Worm (Caenorhabditis elegans) whole organism, mixed stage, embryonic: Measurements from ENCODE around the gene H02F09.3.

Experiments used
- M03D4.4 ChIP-seq: sonication (generic microtip); optimal IDR thresholded peaks from 2 replicates; lab custom pipeline; 2017; ENCODE audit warnings: mild to moderate bottlenecking, missing genetic modification characterization, missing compliant biosample characterization
- bed-3 ChIP-seq: fragments of 200-800 bp; sonication (Bioruptor generic); optimal IDR thresholded peaks from 3 replicates; lab custom pipeline; 2018; ENCODE audit warnings: mild to moderate bottlenecking, missing genetic modification characterization, moderate library complexity, missing compliant biosample characterization
- ceh-39 ChIP-seq: fragments of 150-350 bp; optimal IDR thresholded peaks from 2 replicates; lab custom pipeline; 2014; ENCODE audit warnings: missing biosample characterization, missing genetic modification characterization
- ceh-83 ChIP-seq: fragments of 200-800 bp; sonication (Bioruptor generic); optimal IDR thresholded peaks from 2 replicates; lab custom pipeline; 2018; ENCODE audit warnings: mild to moderate bottlenecking, missing genetic modification characterization, missing compliant biosample characterization
- ces-1 ChIP-seq: fragments of 150-350 bp; optimal IDR thresholded peaks from 2 replicates; lab custom pipeline; 2014; ENCODE audit warnings: missing biosample characterization, missing genetic modification reagents, missing genetic modification characterization
- cnd-1 ChIP-seq: fragments of 200-800 bp; sonication (Bioruptor generic); optimal IDR thresholded peaks from 2 replicates; lab custom pipeline; 2018; ENCODE audit warnings: mild to moderate bottlenecking, missing genetic modification characterization, missing compliant biosample characterization
- drap-1 ChIP-seq: fragments of 200-800 bp; sonication (Bioruptor generic); optimal IDR thresholded peaks from 3 replicates; lab custom pipeline; 2018; ENCODE audit warnings: mild to moderate bottlenecking, missing genetic modification characterization, missing compliant biosample characterization
- elt-1 ChIP-seq: sonication (generic microtip); optimal IDR thresholded peaks from 2 replicates; lab custom pipeline; 2017; ENCODE audit warnings: missing genetic modification characterization, mild to moderate bottlenecking, missing compliant biosample characterization, antibody characterized with exemption, moderate library complexity, borderline replicate concordance; ENCODE audit not compliant: insufficient read depth
- elt-3 ChIP-seq: fragments of 150-350 bp; optimal IDR thresholded peaks from 2 replicates; lab custom pipeline; 2014; ENCODE audit warnings: missing biosample characterization, missing genetic modification characterization
- flh-1 ChIP-seq: fragments of 200-800 bp; sonication (Bioruptor generic); optimal IDR thresholded peaks from 2 replicates; lab custom pipeline; 2018; ENCODE audit warnings: mild to moderate bottlenecking, missing genetic modification characterization, moderate library complexity, missing compliant biosample characterization
- ham-2 ChIP-seq: fragments of 200-800 bp; sonication (Bioruptor generic); optimal IDR thresholded peaks from 2 replicates; lab custom pipeline; 2018; ENCODE audit warnings: mild to moderate bottlenecking, missing genetic modification characterization, missing compliant biosample characterization
- hlh-1 ChIP-seq: fragments of 150-350 bp; optimal IDR thresholded peaks from 2 replicates; lab custom pipeline; 2014; ENCODE audit warnings: missing biosample characterization, missing genetic modification reagents, missing genetic modification characterization
- lin-13 ChIP-seq: fragments of 150-350 bp; optimal IDR thresholded peaks from 2 replicates; lab custom pipeline; 2014; ENCODE audit warnings: missing biosample characterization, missing genetic modification characterization
- lsy-2 ChIP-seq: fragments of 150-350 bp; optimal IDR thresholded peaks from 2 replicates; lab custom pipeline; 2014; ENCODE audit warnings: missing biosample characterization, missing genetic modification characterization
- mab-5 ChIP-seq: fragments of 150-350 bp; optimal IDR thresholded peaks from 2 replicates; lab custom pipeline; 2014; ENCODE audit warnings: missing biosample characterization, missing genetic modification characterization
- mep-1 ChIP-seq: fragments of 150-350 bp; optimal IDR thresholded peaks from 2 replicates; lab custom pipeline; 2017; ENCODE audit warnings: missing biosample characterization, missing genetic modification reagents, missing genetic modification characterization, inconsistent platforms
- mls-2 ChIP-seq: sonication (generic microtip); optimal IDR thresholded peaks from 2 replicates; lab custom pipeline; 2016; ENCODE audit warnings: mild to moderate bottlenecking, missing genetic modification characterization, moderate library complexity, missing compliant biosample characterization
- nhr-12 ChIP-seq: fragments of 150-350 bp; optimal IDR thresholded peaks from 2 replicates; lab custom pipeline; 2014; ENCODE audit warnings: missing biosample characterization, missing genetic modification characterization
- nhr-237 ChIP-seq: fragments of 150-350 bp; optimal IDR thresholded peaks from 2 replicates; lab custom pipeline; 2014; ENCODE audit warnings: missing biosample characterization, missing genetic modification characterization
- pha-4 ChIP-seq: fragments of 150-350 bp; optimal IDR thresholded peaks from 2 replicates; lab custom pipeline; 2018; ENCODE audit warnings: missing biosample characterization, missing genetic modification reagents, missing genetic modification characterization
- sem-2 ChIP-seq: fragments of 200-800 bp; sonication (Bioruptor generic); optimal IDR thresholded peaks from 2 replicates; lab custom pipeline; 2018; ENCODE audit warnings: mild to moderate bottlenecking, missing genetic modification characterization, missing compliant biosample characterization
- snpc-4 ChIP-seq: fragments of 150-350 bp; optimal IDR thresholded peaks from 2 replicates; lab custom pipeline; 2014; ENCODE audit warnings: missing biosample characterization, missing genetic modification characterization
- sptf-1 ChIP-seq: sonication (generic microtip); optimal IDR thresholded peaks from 2 replicates; lab custom pipeline; 2017; ENCODE audit warnings: mild to moderate bottlenecking, missing genetic modification characterization, moderate library complexity, missing compliant biosample characterization
- tbx-8 ChIP-seq: fragments of 200-800 bp; sonication (Bioruptor generic); optimal IDR thresholded peaks from 2 replicates; lab custom pipeline; 2018; ENCODE audit warnings: mild to moderate bottlenecking, missing genetic modification characterization, moderate library complexity, missing compliant biosample characterization
- unc-120 ChIP-seq: sonication (generic microtip); optimal IDR thresholded peaks from 2 replicates; lab custom pipeline; 2017; ENCODE audit warnings: missing genetic modification characterization, missing compliant biosample characterization; ENCODE audit not compliant: poor library complexity, severe bottlenecking
- unc-39 ChIP-seq: fragments of 150-350 bp; optimal IDR thresholded peaks from 2 replicates; lab custom pipeline; 2014; ENCODE audit warnings: missing biosample characterization, missing genetic modification characterization
- unc-62 ChIP-seq: fragments of 150-350 bp; optimal IDR thresholded peaks from 2 replicates; lab custom pipeline; 2014; ENCODE audit warnings: missing biosample characterization, missing genetic modification reagents, missing genetic modification characterization
- zip-8 ChIP-seq: fragments of 150-350 bp; optimal IDR thresholded peaks from 2 replicates; lab custom pipeline; 2014; ENCODE audit warnings: missing biosample characterization, missing genetic modification characterization
- ztf-11 ChIP-seq: fragments of 150-350 bp; optimal IDR thresholded peaks from 2 replicates; lab custom pipeline; 2014; ENCODE audit warnings: missing biosample characterization, missing genetic modification characterization

The H02F09.3 gene

ce11 chrX:1583980-1584379 is 15.5 kb downstream of the H02F09.3 start:
- TF ChIP-seq zip-8 (tag; lab: Kevin White, UChicago) (no peak), bed-3 (GFP tag; lab: Kevin White, UChicago) (no peak), M03D4.4 (tag; lab: Kevin White, UChicago) (no peak), ham-2 (GFP tag; lab: Kevin White, UChicago) (no peak), ceh-39 (tag; lab: Kevin White, UChicago) (no peak), nhr-237 (tag; lab: Kevin White, UChicago) (no peak), unc-62 (GFP tag; lab: Kevin White, UChicago) (no peak), mep-1 (no peak), cnd-1 (tag; lab: Kevin White, UChicago) (no peak), elt-3 (tag; lab: Kevin White, UChicago) (no peak), lsy-2 (tag; lab: Kevin White, UChicago) (no peak), mls-2 (tag; lab: Kevin White, UChicago) (no peak), tbx-8 (GFP tag; lab: Kevin White, UChicago) (no peak), sptf-1 (tag; lab: Kevin White, UChicago) (no peak), lin-13 (tag; lab: Kevin White, UChicago) (no peak), ces-1 (GFP tag; lab: Kevin White, UChicago) (no peak), nhr-12 (tag; lab: Kevin White, UChicago) (no peak), elt-1 (tag; lab: Kevin White, UChicago) (no peak), unc-39 (tag; lab: Kevin White, UChicago) (no peak), ceh-83 (no peak)

DNA sequence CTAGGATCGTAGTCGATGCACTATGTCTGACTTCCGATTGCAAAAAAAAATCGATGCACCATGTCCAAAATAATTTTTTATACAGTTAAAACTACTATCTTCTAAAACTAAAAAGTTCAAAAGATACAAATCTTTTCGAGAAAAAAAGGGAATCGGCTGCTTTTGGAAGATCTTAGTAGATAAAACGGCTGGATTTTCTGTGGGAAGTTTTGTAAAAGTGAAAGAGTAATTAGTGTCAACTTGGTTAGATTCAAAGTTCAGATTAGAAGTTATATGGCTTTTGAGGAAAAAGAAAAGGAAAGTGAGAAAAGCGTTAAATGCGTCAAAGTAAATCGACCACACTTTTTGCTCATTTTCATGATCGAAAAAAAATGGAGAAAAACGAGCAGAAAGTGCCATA is 18.6 kb downstream of the H02F09.3 start:
- TF ChIP-seq ham-2 (GFP tag; lab: Kevin White, UChicago), result no peak
- TF ChIP-seq snpc-4 (tag; lab: Kevin White, UChicago), result no peak
- no peak for TF ChIP-seq nhr-237 (tag; lab: Kevin White, UChicago)
- TF ChIP-seq drap-1 (GFP tag; lab: Kevin White, UChicago), result no peak
- TF ChIP-seq mep-1, result no peak
- no peak for TF ChIP-seq nhr-12 (tag; lab: Kevin White, UChicago)
- TF ChIP-seq unc-120 (tag; lab: Kevin White, UChicago), result no peak
- no peak for TF ChIP-seq cnd-1 (tag; lab: Kevin White, UChicago)
- TF ChIP-seq sem-2, result no peak
- no peak for TF ChIP-seq ztf-11 (tag; lab: Kevin White, UChicago)
- no peak for TF ChIP-seq mls-2 (tag; lab: Kevin White, UChicago)

DNA sequence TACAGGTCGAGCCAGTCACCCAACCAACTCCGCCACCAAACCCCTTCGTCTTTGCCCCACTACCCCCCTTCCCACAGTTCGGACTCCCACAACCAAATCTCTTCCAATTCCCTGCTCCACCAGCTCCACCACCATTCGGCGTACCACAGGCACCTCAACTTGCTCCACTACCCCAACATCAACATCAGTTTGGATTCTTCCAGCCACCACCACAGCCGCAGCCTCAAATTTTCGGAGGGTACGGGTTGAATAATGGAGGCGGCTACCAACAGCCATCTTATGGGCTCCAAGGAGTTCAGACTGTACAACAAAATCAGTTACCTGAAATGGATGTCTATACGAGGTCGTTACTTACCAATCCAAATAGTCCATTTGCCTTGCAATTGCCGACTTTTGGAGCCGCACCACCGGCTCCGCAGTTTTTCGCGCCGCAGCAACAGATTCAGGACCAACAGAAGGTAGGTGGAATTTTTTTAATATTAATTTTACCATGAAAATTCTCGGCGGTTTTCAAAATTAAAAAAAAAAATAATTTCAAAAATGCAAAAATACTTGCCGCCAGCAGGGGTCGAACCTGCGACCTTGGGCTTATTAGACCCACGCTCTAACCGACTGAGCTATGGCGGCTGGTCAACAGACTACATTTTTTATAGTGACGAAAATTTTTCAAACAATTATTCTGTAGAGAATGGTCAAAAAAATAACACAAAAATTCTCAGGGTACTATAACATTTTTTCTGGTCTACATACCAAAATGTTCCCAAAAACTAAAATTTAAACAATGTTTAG is 20.8 kb downstream of the H02F09.3 start:
- TF ChIP-seq zip-8 (tag; lab: Kevin White, UChicago), result no peak
- TF ChIP-seq tbx-8 (GFP tag; lab: Kevin White, UChicago), result no peak
- no peak for TF ChIP-seq mls-2 (tag; lab: Kevin White, UChicago)
- TF ChIP-seq hlh-1 (tag; lab: Kevin White, UChicago), result no peak
- TF ChIP-seq ham-2 (GFP tag; lab: Kevin White, UChicago), result no peak
- no peak for TF ChIP-seq pha-4 (tag; lab: Kevin White, UChicago)

ce11 chrX:1589962-1590361 is 21.5 kb downstream of the H02F09.3 start:
- no peak for TF ChIP-seq unc-39 (tag; lab: Kevin White, UChicago)
- TF ChIP-seq flh-1 (GFP tag; lab: Kevin White, UChicago), result no peak
- TF ChIP-seq unc-120 (tag; lab: Kevin White, UChicago), result no peak
- no peak for TF ChIP-seq nhr-12 (tag; lab: Kevin White, UChicago)

- TF ChIP-seq ces-1 (GFP tag; lab: Kevin White, UChicago), result peak; percentile 81
- TF ChIP-seq zip-8 (tag; lab: Kevin White, UChicago), result no peak
- no peak for TF ChIP-seq mab-5 (tag; lab: Kevin White, UChicago)
Observed at ce11 chrX:1598061-1598690, 29.7 kb downstream of the H02F09.3 start.
